Fruit fly (Drosophila melanogaster): ENCODE results near the gene CG44362.

Gene CG44362

dm6 chr3L:11405362-11406254 is 8.3 kb downstream of the CG44362 start (continued):
- peak; percentile 93 for TF ChIP-seq CG31627 (GFP tag; optimal IDR thresholded peaks at IDR 0.05)
- peak; percentile 97 for TF ChIP-seq CG8632 (GFP tag; optimal IDR thresholded peaks at IDR 0.05)
- TF ChIP-seq CG1621 (tag; optimal IDR thresholded peaks at IDR 0.05): peak; percentile 96
- peak; percentile 85 for TF ChIP-seq Eip93F (GFP tag; optimal IDR thresholded peaks at IDR 0.05)
- peak; percentile 87 to 92 for TF ChIP-seq ss (GFP tag; optimal IDR thresholded peaks at IDR 0.05)
- no peak for TF ChIP-seq Hr38 (GFP tag; optimal IDR thresholded peaks at IDR 0.05)
- peak; percentile 94 for TF ChIP-seq vri (GFP tag; optimal IDR thresholded peaks at IDR 0.05)
- peak; percentile 91 for TF ChIP-seq CG10669 (GFP tag; optimal IDR thresholded peaks at IDR 0.05)
- peak; percentile 91 for TF ChIP-seq Hr4 (GFP tag; optimal IDR thresholded peaks at IDR 0.05)
- peak; percentile 91 for TF ChIP-seq Ets21C (GFP tag; optimal IDR thresholded peaks at IDR 0.05)
- peak; percentile 73 for TF ChIP-seq dac (GFP tag; optimal IDR thresholded peaks at IDR 0.05)
- TF ChIP-seq fd85E (GFP tag; optimal IDR thresholded peaks at IDR 0.05): peak; percentile 79
- peak; percentile 80 for TF ChIP-seq CG11902 (GFP tag; optimal IDR thresholded peaks at IDR 0.05)
- TF ChIP-seq cyc (GFP tag; optimal IDR thresholded peaks at IDR 0.05): peak; percentile 81
- peak; percentile 98 for TF ChIP-seq Eip78C (GFP tag)
- TF ChIP-seq Sox102F (GFP tag; optimal IDR thresholded peaks at IDR 0.05): peak; percentile 96
- peak; percentile 93 for TF ChIP-seq eg (GFP tag; IDR thresholded peaks at IDR 0.05)
- peak; percentile 89 for TF ChIP-seq CG9139 (GFP tag; optimal IDR thresholded peaks at IDR 0.05)
- TF ChIP-seq CG7368 (GFP tag; optimal IDR thresholded peaks at IDR 0.05): peak; percentile 92
- TF ChIP-seq Ets96B (tag; optimal IDR thresholded peaks at IDR 0.05): peak; percentile 96
- peak; percentile 90 for TF ChIP-seq CG32006 (GFP tag; optimal IDR thresholded peaks at IDR 0.05)
- TF ChIP-seq CG16779 (tag; optimal IDR thresholded peaks at IDR 0.05): peak; percentile 80
- peak; percentile 91 for TF ChIP-seq lz (GFP tag; optimal IDR thresholded peaks at IDR 0.05)
- peak; percentile 94 to 96 for TF ChIP-seq salr (GFP tag; optimal IDR thresholded peaks at IDR 0.05)
- TF ChIP-seq CG6808 (GFP tag; optimal IDR thresholded peaks at IDR 0.05): peak; percentile 92
- peak; percentile 97 for TF ChIP-seq CG6163 (GFP tag; IDR thresholded peaks at IDR 0.05)
- TF ChIP-seq esn (GFP tag; optimal IDR thresholded peaks at IDR 0.05): peak; percentile 95
- TF ChIP-seq achi (GFP tag; optimal IDR thresholded peaks at IDR 0.05): peak; percentile 96
- peak; percentile 84 for TF ChIP-seq Gug (GFP tag; IDR thresholded peaks at IDR 0.05)
- TF ChIP-seq CG4318 (GFP tag; optimal IDR thresholded peaks at IDR 0.05): peak; percentile 87
- TF ChIP-seq CG8319 (GFP tag; optimal IDR thresholded peaks at IDR 0.05): peak; percentile 96
- TF ChIP-seq Eip75B (GFP tag; optimal IDR thresholded peaks at IDR 0.05): peak; percentile 91
- peak; percentile 96 for TF ChIP-seq fd59A (GFP tag; optimal IDR thresholded peaks at IDR 0.05)
- TF ChIP-seq CG6792 (GFP tag; optimal IDR thresholded peaks at IDR 0.05): peak; percentile 94
- TF ChIP-seq Lpt (GFP tag; optimal IDR thresholded peaks at IDR 0.05): peak; percentile 82
- TF ChIP-seq svp (GFP tag): peak; percentile 95

dm6 chr3L:11406535-11407201 is 9.3 kb downstream of the CG44362 start:
- TF ChIP-seq CG10631 (GFP tag; optimal IDR thresholded peaks at IDR 0.05) (no peak), dac (GFP tag; optimal IDR thresholded peaks at IDR 0.05) (no peak), acj6 (GFP tag; optimal IDR thresholded peaks at IDR 0.05) (no peak), topi (GFP tag; optimal IDR thresholded peaks at IDR 0.05) (no peak), eg (GFP tag; IDR thresholded peaks at IDR 0.05) (no peak), Hr39 (GFP tag; optimal IDR thresholded peaks at IDR 0.05) (no peak), vri (GFP tag; optimal IDR thresholded peaks at IDR 0.05) (no peak), CG9139 (GFP tag; optimal IDR thresholded peaks at IDR 0.05) (no peak), dsx (GFP tag; optimal IDR thresholded peaks at IDR 0.05; ENCODE audit: poor library complexity, severe bottlenecking) (peak; percentile 8), Met (GFP tag; optimal IDR thresholded peaks at IDR 0.05) (no peak), CG1621 (tag; optimal IDR thresholded peaks at IDR 0.05) (peak; percentile 39), Hr38 (GFP tag; optimal IDR thresholded peaks at IDR 0.05) (no peak), achi (GFP tag; optimal IDR thresholded peaks at IDR 0.05) (no peak), CG3919 (GFP tag; optimal IDR thresholded peaks at IDR 0.05) (no peak), Lpt (GFP tag; optimal IDR thresholded peaks at IDR 0.05) (no peak), Blimp-1 (GFP tag; optimal IDR thresholded peaks at IDR 0.05) (peak; percentile 54), Ets21C (GFP tag; optimal IDR thresholded peaks at IDR 0.05) (no peak), CG6854 (GFP tag; optimal IDR thresholded peaks at IDR 0.05) (peak; percentile 17), CG7368 (GFP tag; optimal IDR thresholded peaks at IDR 0.05) (no peak), Gug (GFP tag; IDR thresholded peaks at IDR 0.05) (no peak), CG6163 (GFP tag; IDR thresholded peaks at IDR 0.05) (no peak), Ets96B (tag; optimal IDR thresholded peaks at IDR 0.05) (no peak), CG34406 (GFP tag; optimal IDR thresholded peaks at IDR 0.05) (no peak), CG11762 (GFP tag; optimal IDR thresholded peaks at IDR 0.05; ENCODE audit: insufficient read depth) (no peak), lz (GFP tag; optimal IDR thresholded peaks at IDR 0.05) (no peak)
